Worm (Caenorhabditis elegans) whole organism, young adult: ENCODE results near the gene mett-10.

Experiments
- B0336.3 ChIP-seq: fragments of 200-800 bp; sonication (Bioruptor generic); IDR thresholded peaks from 2 replicates; pipeline ENCODE4 v1.3.6; 2022; ENCODE audit warnings: missing genetic modification characterization, missing compliant biosample characterization
- D2030.7 ChIP-seq: fragments of 200-800 bp; sonication (Bioruptor generic); IDR thresholded peaks from 2 replicates; pipeline ENCODE4 v1.3.6; 2022; ENCODE audit warnings: missing genetic modification reagents, missing genetic modification characterization, missing compliant biosample characterization
- F23B12.7 ChIP-seq: sonication (generic microtip); optimal IDR thresholded peaks from 2 replicates; lab custom pipeline; 2017; ENCODE audit warnings: missing genetic modification characterization, mild to moderate bottlenecking, missing compliant biosample characterization, antibody characterized with exemption, moderate library complexity; ENCODE audit not compliant: insufficient read depth
- Y53G8AR.9 ChIP-seq: fragments of 200-800 bp; sonication (Bioruptor generic); conservative IDR thresholded peaks from 2 replicates; pipeline ENCODE4 v1.3.6; 2022; ENCODE audit warnings: missing genetic modification reagents, missing genetic modification characterization, missing compliant biosample characterization
- Y56A3A.18 ChIP-seq: fragments of 200-800 bp; sonication (Bioruptor generic); IDR thresholded peaks from 2 replicates; pipeline ENCODE4 v1.3.6; 2022; ENCODE audit warnings: missing genetic modification reagents, missing genetic modification characterization, missing compliant biosample characterization
- attf-5 ChIP-seq: fragments of 200-800 bp; sonication (Bioruptor generic); optimal IDR thresholded peaks from 2 replicates; lab custom pipeline; 2018; ENCODE audit warnings: mild to moderate bottlenecking, missing genetic modification characterization, missing compliant biosample characterization
- cebp-1 ChIP-seq, 2 experiments: fragments of 200-800 bp in 1 of 2; sonication (Bioruptor generic) in 1 of 2; sonication (generic microtip) in 1 of 2; IDR thresholded peaks in 1 of 2; optimal IDR thresholded peaks in 1 of 2; 2 replicates each; pipeline versions ENCODE4 v1.3.6 to Lab custom; 2017 to 2022; ENCODE audit warnings: missing compliant biosample characterization in 2 of 2, missing genetic modification characterization in 2 of 2, mild to moderate bottlenecking in 1 of 2, missing genetic modification reagents in 1 of 2, moderate library complexity in 1 of 2
- ceh-40 ChIP-seq: fragments of 200-800 bp; sonication (Bioruptor generic); IDR thresholded peaks from 2 replicates; pipeline ENCODE4 v1.3.6; 2022; ENCODE audit warnings: missing genetic modification characterization, missing compliant biosample characterization
- chd-7 ChIP-seq: sonication (generic microtip); optimal IDR thresholded peaks from 2 replicates; lab custom pipeline; 2016; ENCODE audit warnings: mild to moderate bottlenecking, missing genetic modification characterization, moderate library complexity, missing compliant biosample characterization
- dox-1 ChIP-seq: fragments of 200-800 bp; sonication (Bioruptor generic); IDR thresholded peaks from 2 replicates; pipeline ENCODE4 v1.3.6; 2022; ENCODE audit warnings: missing genetic modification reagents, missing genetic modification characterization, missing compliant biosample characterization
- dpl-1 ChIP-seq: fragments of 150-350 bp; optimal IDR thresholded peaks from 2 replicates; lab custom pipeline; 2014; ENCODE audit warnings: missing biosample characterization, missing genetic modification reagents, missing genetic modification characterization
- egl-44 ChIP-seq: fragments of 200-800 bp; sonication (Bioruptor generic); IDR thresholded peaks from 2 replicates; pipeline ENCODE4 v1.3.6; 2022; ENCODE audit warnings: missing genetic modification reagents, missing genetic modification characterization, missing compliant biosample characterization
- egrh-3 ChIP-seq: fragments of 200-800 bp; sonication (Bioruptor generic); IDR thresholded peaks from 2 replicates; pipeline ENCODE4 v1.3.6; 2022; ENCODE audit warnings: missing genetic modification reagents, missing genetic modification characterization, missing compliant biosample characterization
- ekl-4 ChIP-seq: fragments of 200-800 bp; sonication (Bioruptor generic); IDR thresholded peaks from 2 replicates; pipeline ENCODE4 v1.3.6; 2022; ENCODE audit warnings: missing genetic modification reagents, missing genetic modification characterization, missing compliant biosample characterization
- ets-4 ChIP-seq: fragments of 200-800 bp; sonication (Bioruptor generic); optimal IDR thresholded peaks from 2 replicates; lab custom pipeline; 2018; ENCODE audit warnings: mild to moderate bottlenecking, missing genetic modification characterization, missing compliant biosample characterization
- him-1 ChIP-seq: sonication (generic microtip); optimal IDR thresholded peaks from 2 replicates; lab custom pipeline; 2016; ENCODE audit warnings: missing genotype, missing genetic modification reagents, missing genetic modification characterization, missing compliant biosample characterization
- hlh-12 ChIP-seq: sonication (generic microtip); optimal IDR thresholded peaks from 2 replicates; lab custom pipeline; 2016; ENCODE audit warnings: missing genetic modification characterization, missing compliant biosample characterization
- hmg-1.2 ChIP-seq: fragments of 200-800 bp; sonication (Bioruptor generic); IDR thresholded peaks from 2 replicates; pipeline ENCODE4 v1.3.6; 2022; ENCODE audit warnings: missing genetic modification reagents, missing genetic modification characterization, missing compliant biosample characterization
- lag-1 ChIP-seq: fragments of 200-800 bp; sonication (Bioruptor generic); IDR thresholded peaks from 2 replicates; pipeline ENCODE4 v1.3.6; 2022; ENCODE audit warnings: missing genetic modification reagents, missing genetic modification characterization, missing compliant biosample characterization
- lin-40 ChIP-seq: sonication (generic microtip); optimal IDR thresholded peaks from 2 replicates; lab custom pipeline; 2016; ENCODE audit warnings: missing genetic modification characterization, mild to moderate bottlenecking, missing compliant biosample characterization, missing genotype, missing genetic modification reagents
- madf-6 ChIP-seq: fragments of 200-800 bp; sonication (Bioruptor generic); IDR thresholded peaks from 2 replicates; pipeline ENCODE4 v1.3.6; 2022; ENCODE audit warnings: missing genetic modification reagents, missing genetic modification characterization, missing compliant biosample characterization
- nfya-1 ChIP-seq: sonication (generic microtip); optimal IDR thresholded peaks from 2 replicates; lab custom pipeline; 2017; ENCODE audit warnings: antibody characterized with exemption, missing compliant biosample characterization, missing genetic modification characterization, borderline replicate concordance; ENCODE audit not compliant: insufficient read depth
- nfya-2 ChIP-seq: fragments of 200-800 bp; sonication (Bioruptor generic); IDR thresholded peaks from 2 replicates; pipeline ENCODE4 v1.3.6; 2022; ENCODE audit warnings: missing genetic modification reagents, missing genetic modification characterization, missing compliant biosample characterization
- nfyb-1 ChIP-seq: fragments of 200-800 bp; sonication (Bioruptor generic); IDR thresholded peaks from 2 replicates; pipeline ENCODE4 v1.3.6; 2022; ENCODE audit warnings: missing genetic modification reagents, missing genetic modification characterization, missing compliant biosample characterization
- nhr-179 ChIP-seq: sonication (generic microtip); optimal IDR thresholded peaks from 2 replicates; lab custom pipeline; 2016; ENCODE audit warnings: mild to moderate bottlenecking, missing genetic modification characterization, missing compliant biosample characterization
- nhr-27 ChIP-seq: fragments of 200-800 bp; sonication (Bioruptor generic); optimal IDR thresholded peaks from 2 replicates; lab custom pipeline; 2018; ENCODE audit warnings: mild to moderate bottlenecking, missing genetic modification characterization, moderate library complexity, missing compliant biosample characterization
- nhr-80 ChIP-seq: sonication (generic microtip); optimal IDR thresholded peaks from 2 replicates; lab custom pipeline; 2016; ENCODE audit warnings: missing genetic modification characterization, missing compliant biosample characterization
- nhr-90 ChIP-seq: sonication (generic microtip); optimal IDR thresholded peaks from 2 replicates; lab custom pipeline; 2016; ENCODE audit warnings: missing genotype, mild to moderate bottlenecking, missing genetic modification characterization, missing compliant biosample characterization
- sea-2 ChIP-seq: fragments of 200-800 bp; sonication (Bioruptor generic); IDR thresholded peaks from 2 replicates; pipeline ENCODE4 v1.3.6; 2022; ENCODE audit warnings: missing genetic modification characterization, missing compliant biosample characterization
- somi-1 ChIP-seq: fragments of 200-800 bp; sonication (Bioruptor generic); optimal IDR thresholded peaks from 2 replicates; lab custom pipeline; 2018; ENCODE audit warnings: mild to moderate bottlenecking, missing genetic modification characterization, missing compliant biosample characterization
- unc-130 ChIP-seq: sonication (generic microtip); optimal IDR thresholded peaks from 2 replicates; lab custom pipeline; 2016; ENCODE audit warnings: missing genetic modification reagents, missing genetic modification characterization, missing compliant biosample characterization
- zfh-2 ChIP-seq: fragments of 200-800 bp; sonication (Bioruptor generic); conservative IDR thresholded peaks from 2 replicates; pipeline ENCODE4 v1.3.6; 2022; ENCODE audit warnings: missing genetic modification reagents, missing genetic modification characterization, missing compliant biosample characterization
- zim-3 ChIP-seq: sonication (generic microtip); optimal IDR thresholded peaks from 2 replicates; lab custom pipeline; 2017; ENCODE audit warnings: mild to moderate bottlenecking, missing genetic modification characterization, moderate library complexity, missing compliant biosample characterization
- ztf-25 ChIP-seq: fragments of 200-800 bp; sonication (Bioruptor generic); IDR thresholded peaks from 2 replicates; pipeline ENCODE4 v1.3.6; 2022; ENCODE audit warnings: missing genetic modification reagents, missing genetic modification characterization, missing compliant biosample characterization
- ztf-26 ChIP-seq: sonication (generic microtip); optimal IDR thresholded peaks from 2 replicates; lab custom pipeline; 2017; ENCODE audit warnings: missing genetic modification characterization, missing compliant biosample characterization

mett-10 gene

ce11 chrIII:10132495-10133450, 17.9 kb downstream of the mett-10 start:
- TF ChIP-seq hlh-12 (tag; lab: Kevin White, UChicago) = no peak
- TF ChIP-seq dpl-1 = no peak
- no peak for TF ChIP-seq nfya-1
- peak; percentile 5 for TF ChIP-seq attf-5 (GFP tag; lab: Kevin White, UChicago)
- peak; percentile 36; the same call in 1 of the 2 replicates for TF ChIP-seq egrh-3 (GFP tag; lab: Robert Waterston, UW)
- peak; percentile 27 for TF ChIP-seq ztf-26 (tag; lab: Kevin White, UChicago)
- no peak for TF ChIP-seq nfya-2 (GFP tag; lab: Robert Waterston, UW)
- TF ChIP-seq cebp-1 (GFP tag; IDR thresholded peaks at IDR 0.05; lab: Robert Waterston, UW) = no peak
- peak; percentile 41 for TF ChIP-seq cebp-1 (tag; optimal IDR thresholded peaks at IDR 0.05; lab: Kevin White, UChicago)
- TF ChIP-seq lag-1 = no peak
- no peak for TF ChIP-seq nhr-27
- 0 out of 2 replicates have a peak, but pooled peaks have one; percentile 18 for TF ChIP-seq Y53G8AR.9 (GFP tag; lab: Robert Waterston, UW)
- TF ChIP-seq zfh-2 (GFP tag; lab: Robert Waterston, UW) = no peak; the same call in 1 of the 2 replicates
- peak; percentile 47; the same call in 1 of the 2 replicates for TF ChIP-seq hmg-1.2
- peak; percentile 25; the same call in 1 of the 2 replicates for TF ChIP-seq B0336.3 (GFP tag; lab: Robert Waterston, UW)
- no peak for TF ChIP-seq ekl-4
- peak; percentile 68 for TF ChIP-seq him-1
- TF ChIP-seq somi-1 (GFP tag; lab: Kevin White, UChicago) = peak; percentile 20
- TF ChIP-seq nhr-80 = peak; percentile 6
- TF ChIP-seq unc-130 = no peak
- TF ChIP-seq ceh-40 (GFP tag; lab: Robert Waterston, UW) = no peak
- TF ChIP-seq ztf-25 (GFP tag; lab: Robert Waterston, UW) = no peak
- no peak for TF ChIP-seq nhr-179 (tag; lab: Kevin White, UChicago)
- peak; percentile 27; the same call in 1 of the 2 replicates for TF ChIP-seq dox-1 (GFP tag; lab: Robert Waterston, UW)
- TF ChIP-seq nhr-90 (tag; lab: Kevin White, UChicago) = no peak
- TF ChIP-seq chd-7 (tag; lab: Kevin White, UChicago) = no peak
- TF ChIP-seq D2030.7 (GFP tag; lab: Robert Waterston, UW) = no peak
- TF ChIP-seq madf-6 (GFP tag; lab: Robert Waterston, UW) = no peak
- TF ChIP-seq egl-44 (GFP tag; lab: Robert Waterston, UW) = 0 out of 2 replicates have a peak, but pooled peaks have one; percentile 27
- no peak for TF ChIP-seq sea-2 (GFP tag; lab: Robert Waterston, UW)
- no peak for TF ChIP-seq ets-4 (GFP tag; lab: Kevin White, UChicago)
- no peak for TF ChIP-seq zim-3 (tag; lab: Kevin White, UChicago)

- TF ChIP-seq nhr-80 = peak; percentile 59
- TF ChIP-seq F23B12.7 (tag; lab: Kevin White, UChicago) = no peak
These were observed 19.7 kb downstream of the mett-10 start for ce11 chrIII:10134517-10134916.

- TF ChIP-seq cebp-1 (GFP tag; IDR thresholded peaks at IDR 0.05; lab: Robert Waterston, UW) (no peak), cebp-1 (tag; optimal IDR thresholded peaks at IDR 0.05; lab: Kevin White, UChicago) (no peak), hmg-1.2 (peak; percentile 23; the same call in 1 of the 2 replicates), nfyb-1 (0 out of 2 replicates have a peak, but pooled peaks have one; percentile 11), lin-40 (tag; lab: Kevin White, UChicago) (peak; percentile 2), Y56A3A.18 (GFP tag; lab: Robert Waterston, UW) (no peak), ztf-26 (tag; lab: Kevin White, UChicago) (peak; percentile 1)
- TF ChIP-seq, all 124 proteins: peak for 4
These were observed 21.9 kb downstream of the mett-10 start, which contains the start of gene ZK1128.7 for ce11 chrIII:10136778-10137177. ZK1128.7 (plus strand) TSS chrIII:10137006.
